Fruit fly (Drosophila melanogaster) whole organism, embryonic: ENCODE results near the gene CG7611.

Experiments
- CG10274 ChIP-seq: fragments of 200-800 bp; sonication (Bioruptor generic); optimal IDR thresholded peaks from 3 replicates; lab custom pipeline; 2017; ENCODE audit warnings: missing biosample characterization, mild to moderate bottlenecking, missing genetic modification characterization
- CG10654 ChIP-seq: fragments of 200-800 bp; sonication (Bioruptor generic); optimal IDR thresholded peaks from 2 replicates; lab custom pipeline; 2016; ENCODE audit warnings: missing biosample characterization, missing genetic modification characterization
- CG11247 ChIP-seq: fragments of 200-800 bp; sonication (Bioruptor generic); IDR thresholded peaks from 2 replicates; pipeline ENCODE4 v1.3.6; 2022; ENCODE audit warnings: missing biosample characterization, missing genetic modification characterization
- CG12071 ChIP-seq: fragments of 200-800 bp; sonication (Bioruptor generic); optimal IDR thresholded peaks from 3 replicates; lab custom pipeline; 2018; ENCODE audit warnings: missing biosample characterization, mild to moderate bottlenecking, missing genetic modification characterization
- CG13296 ChIP-seq: fragments of 200-800 bp; sonication (Bioruptor generic); optimal IDR thresholded peaks from 3 replicates; lab custom pipeline; 2018; ENCODE audit warnings: missing biosample characterization, mild to moderate bottlenecking, missing genetic modification characterization
- CG13894 ChIP-seq: fragments of 200-800 bp; sonication (Bioruptor generic); optimal IDR thresholded peaks from 3 replicates; lab custom pipeline; 2018; ENCODE audit warnings: missing biosample characterization, mild to moderate bottlenecking, missing genetic modification characterization, moderate library complexity
- CG14050 ChIP-seq: fragments of 200-800 bp; sonication (Bioruptor generic); IDR thresholded peaks from 3 replicates; pipeline ENCODE4 v1.3.6; 2022; ENCODE audit warnings: missing biosample characterization, missing genetic modification characterization
- CG14441 ChIP-seq: fragments of 200-800 bp; sonication (Bioruptor generic); IDR thresholded peaks from 2 replicates; pipeline ENCODE4 v1.3.6; 2022; ENCODE audit warnings: missing biosample characterization, missing genetic modification characterization
- CG15601 ChIP-seq: fragments of 200-800 bp; sonication (Bioruptor generic); optimal IDR thresholded peaks from 3 replicates; lab custom pipeline; 2019; ENCODE audit warnings: missing biosample characterization, mild to moderate bottlenecking, missing genetic modification characterization, moderate library complexity
- CG1602 ChIP-seq: fragments of 200-800 bp; sonication (Bioruptor generic); optimal IDR thresholded peaks from 3 replicates; lab custom pipeline; 2016; ENCODE audit warnings: missing biosample characterization, missing genetic modification characterization
- CG17361 ChIP-seq: fragments of 200-800 bp; sonication (Bioruptor generic); IDR thresholded peaks from 3 replicates; pipeline ENCODE4 v1.3.6; 2022; ENCODE audit warnings: missing biosample characterization, missing genetic modification characterization
- CG1832 ChIP-seq: fragments of 200-800 bp; sonication (Bioruptor generic); optimal IDR thresholded peaks from 2 replicates; lab custom pipeline; 2017; ENCODE audit warnings: missing biosample characterization, mild to moderate bottlenecking, missing genetic modification characterization, inconsistent platforms
- CG4282 ChIP-seq: fragments of 200-800 bp; sonication (Bioruptor generic); optimal IDR thresholded peaks from 2 replicates; lab custom pipeline; 2016; ENCODE audit warnings: missing biosample characterization, missing genetic modification characterization
- CG4730 ChIP-seq: fragments of 200-800 bp; sonication (Bioruptor generic); IDR thresholded peaks from 2 replicates; pipeline ENCODE4 v1.3.6; 2022; ENCODE audit warnings: missing biosample characterization, missing genetic modification characterization
- CG6765 ChIP-seq: fragments of 200-800 bp; sonication (Bioruptor generic); optimal IDR thresholded peaks from 3 replicates; lab custom pipeline; 2017; ENCODE audit warnings: missing biosample characterization, mild to moderate bottlenecking, missing genetic modification characterization
- CG7745 ChIP-seq: fragments of 200-800 bp; sonication (Bioruptor generic); optimal IDR thresholded peaks from 2 replicates; lab custom pipeline; 2018; ENCODE audit warnings: missing biosample characterization, mild to moderate bottlenecking, missing genetic modification characterization, moderate library complexity
- CG7928 ChIP-seq: fragments of 200-800 bp; sonication (Bioruptor generic); optimal IDR thresholded peaks from 2 replicates; lab custom pipeline; 2017; ENCODE audit warnings: missing biosample characterization, mild to moderate bottlenecking, missing genetic modification characterization
- CG7987 ChIP-seq: fragments of 200-800 bp; sonication (Bioruptor generic); optimal IDR thresholded peaks from 2 replicates; lab custom pipeline; 2018; ENCODE audit warnings: missing biosample characterization, mild to moderate bottlenecking, missing genetic modification characterization, moderate library complexity
- CG9609 ChIP-seq: fragments of 200-800 bp; sonication (Bioruptor generic); optimal IDR thresholded peaks from 3 replicates; lab custom pipeline; 2016; ENCODE audit warnings: missing biosample characterization, missing genetic modification characterization
- CG9817 ChIP-seq: fragments of 200-800 bp; sonication (Bioruptor generic); optimal IDR thresholded peaks from 2 replicates; lab custom pipeline; 2018; ENCODE audit warnings: missing biosample characterization, mild to moderate bottlenecking, missing genetic modification characterization, moderate library complexity
- Dad ChIP-seq: fragments of 200-800 bp; sonication (Bioruptor generic); optimal IDR thresholded peaks from 3 replicates; lab custom pipeline; 2016; ENCODE audit warnings: missing biosample characterization, missing genetic modification characterization
- Deaf1 ChIP-seq: fragments of 200-800 bp; optimal IDR thresholded peaks from 3 replicates; lab custom pipeline; 2019; ENCODE audit warnings: missing biosample characterization, mild to moderate bottlenecking, missing genetic modification characterization, moderate library complexity
- Doc3 ChIP-seq: fragments of 200-800 bp; sonication (Bioruptor generic); IDR thresholded peaks from 3 replicates; pipeline ENCODE4 v1.3.6; 2022; ENCODE audit warnings: missing biosample characterization, missing genetic modification characterization; ENCODE audit not compliant: partially characterized antibody
- Elba2 ChIP-seq: fragments of 200-800 bp; sonication (Bioruptor generic); optimal IDR thresholded peaks from 3 replicates; lab custom pipeline; 2016; ENCODE audit warnings: missing biosample characterization, missing genetic modification characterization
- Hand ChIP-seq: fragments of 200-800 bp; sonication (Bioruptor generic); optimal IDR thresholded peaks from 2 replicates; lab custom pipeline; 2017; ENCODE audit warnings: mild to moderate bottlenecking, missing biosample characterization, missing genetic modification reagents, missing genetic modification characterization
- Hsf ChIP-seq: fragments of 200-800 bp; sonication (Bioruptor generic); optimal IDR thresholded peaks from 3 replicates; lab custom pipeline; 2016; ENCODE audit warnings: missing biosample characterization, missing genetic modification characterization
- MBD-R2 ChIP-seq: fragments of 200-800 bp; sonication (Bioruptor generic); IDR thresholded peaks from 2 replicates; pipeline ENCODE4 v1.3.6; 2022; ENCODE audit warnings: missing biosample characterization, missing genetic modification characterization
- Med ChIP-seq: fragments of 200-800 bp; sonication (Bioruptor generic); peaks from one replicate; lab custom pipeline; 2016; ENCODE audit warnings: missing biosample characterization, missing genetic modification characterization, mild to moderate bottlenecking, inconsistent platforms, moderate library complexity
- Mrtf ChIP-seq: fragments of 200-800 bp; sonication (Bioruptor generic); IDR thresholded peaks from 3 replicates; pipeline ENCODE4 v1.3.6; 2022; ENCODE audit warnings: missing biosample characterization, missing genetic modification characterization
- Neu2 ChIP-seq: fragments of 200-800 bp; sonication (Bioruptor generic); optimal IDR thresholded peaks from 3 replicates; lab custom pipeline; 2016; ENCODE audit warnings: missing biosample characterization, missing genetic modification characterization, borderline replicate concordance
- Tbp ChIP-seq: fragments of >200 bp; optimal IDR thresholded peaks from 2 replicates; lab custom pipeline; 2018; ENCODE audit warnings: missing biosample characterization, missing genetic modification characterization
- Usf ChIP-seq: fragments of 200-800 bp; sonication (Bioruptor generic); optimal IDR thresholded peaks from 2 replicates; lab custom pipeline; 2017; ENCODE audit warnings: missing genotype, missing biosample characterization, missing genetic modification characterization
- Vsx1 ChIP-seq: fragments of 200-800 bp; sonication (Bioruptor generic); optimal IDR thresholded peaks from 2 replicates; lab custom pipeline; 2017; ENCODE audit warnings: missing biosample characterization, mild to moderate bottlenecking, missing genetic modification characterization, missing genetic modification reagents
- al ChIP-seq: fragments of 200-800 bp; sonication (Bioruptor generic); IDR thresholded peaks from 2 replicates; pipeline ENCODE4 v1.3.6; 2022; ENCODE audit warnings: missing biosample characterization, missing genetic modification characterization
- esg ChIP-seq: fragments of 200-800 bp; sonication (Bioruptor generic); conservative IDR thresholded peaks from 2 replicates; pipeline ENCODE4 v1.3.6; 2022; ENCODE audit warnings: missing biosample characterization, missing genetic modification characterization
- eve ChIP-seq, 2 experiments: fragments of >200 bp; optimal IDR thresholded peaks; 2 replicates each; lab custom pipeline; 2017; ENCODE audit warnings: missing biosample characterization in 2 of 2, missing genetic modification characterization in 2 of 2
- ewg ChIP-seq: fragments of 200-800 bp; sonication (Bioruptor generic); optimal IDR thresholded peaks from 3 replicates; lab custom pipeline; 2017; ENCODE audit warnings: mild to moderate bottlenecking, missing biosample characterization, missing genetic modification reagents, missing genetic modification characterization
- grau ChIP-seq: fragments of 200-800 bp; optimal IDR thresholded peaks from 3 replicates; lab custom pipeline; 2019; ENCODE audit warnings: missing biosample characterization, mild to moderate bottlenecking, missing genetic modification characterization, moderate library complexity
- kah ChIP-seq: fragments of 200-800 bp; sonication (Bioruptor generic); optimal IDR thresholded peaks from 2 replicates; lab custom pipeline; 2018; ENCODE audit warnings: missing biosample characterization, mild to moderate bottlenecking, missing genetic modification characterization
- pho ChIP-seq: fragments of 200-800 bp; sonication (Bioruptor generic); optimal IDR thresholded peaks from 2 replicates; lab custom pipeline; 2016; ENCODE audit warnings: missing biosample characterization, missing genetic modification characterization
- pita ChIP-seq: fragments of 200-800 bp; sonication (Bioruptor generic); optimal IDR thresholded peaks from 2 replicates; lab custom pipeline; 2017; ENCODE audit warnings: missing biosample characterization, mild to moderate bottlenecking, missing genetic modification characterization
- ranshi ChIP-seq: fragments of 200-800 bp; sonication (Bioruptor generic); IDR thresholded peaks from 2 replicates; pipeline ENCODE4 v1.3.6; 2022; ENCODE audit warnings: missing biosample characterization, missing genetic modification characterization
- slp2 ChIP-seq: fragments of 200-800 bp; sonication (Bioruptor generic); optimal IDR thresholded peaks from 2 replicates; lab custom pipeline; 2016; ENCODE audit warnings: missing biosample characterization, missing genetic modification characterization
- tap ChIP-seq: fragments of 200-800 bp; optimal IDR thresholded peaks from 3 replicates; lab custom pipeline; 2019; ENCODE audit warnings: missing biosample characterization, mild to moderate bottlenecking, missing genetic modification characterization, moderate library complexity
- ttk ChIP-seq: fragments of 200-800 bp; sonication (Bioruptor generic); IDR thresholded peaks from 2 replicates; pipeline ENCODE4 v2.1.2; 2022; ENCODE audit warnings: missing biosample characterization, missing genetic modification characterization
- tup ChIP-seq: fragments of 200-800 bp; sonication (Bioruptor generic); optimal IDR thresholded peaks from 2 replicates; lab custom pipeline; 2016; ENCODE audit warnings: missing biosample characterization, mild to moderate bottlenecking, missing genetic modification characterization, moderate library complexity
- zf30C ChIP-seq: fragments of 200-800 bp; sonication (Bioruptor generic); optimal IDR thresholded peaks from 3 replicates; lab custom pipeline; 2018; ENCODE audit warnings: missing biosample characterization, mild to moderate bottlenecking, missing genetic modification characterization
- zfh2 ChIP-seq: fragments of 200-800 bp; sonication (Bioruptor generic); optimal IDR thresholded peaks from 2 replicates; lab custom pipeline; 2016; ENCODE audit warnings: missing biosample characterization, missing genetic modification characterization

CG7611 gene

dm6 chr3L:21507955-21508354 is 15.0 kb upstream of the CG7611 start (continued):
- TF ChIP-seq grau (tag; lab: Kevin White, UChicago) (no peak), esg (no peak), CG4282 (GFP tag; lab: Kevin White, UChicago) (no peak), CG7987 (no peak), CG7928 (GFP tag; lab: Kevin White, UChicago) (no peak), kah (GFP tag; lab: Kevin White, UChicago) (no peak), CG14050 (GFP tag; lab: Robert Waterston, UW) (no peak)
- TF ChIP-seq, all 482 proteins: peak for 10

dm6 chr3L:21508621-21509020 is 14.4 kb upstream of the CG7611 start:
- TF ChIP-seq Usf (GFP tag; lab: Kevin White, UChicago), result no peak
- TF ChIP-seq Med (GFP tag; lab: Kevin White, UChicago), result peak; percentile 67

- TF ChIP-seq CG15601 (tag; lab: Kevin White, UChicago), result no peak
- no peak for TF ChIP-seq Dad (GFP tag; lab: Kevin White, UChicago)
- TF ChIP-seq tap (tag; lab: Kevin White, UChicago), result peak; percentile 43
- TF ChIP-seq ranshi (GFP tag; lab: Robert Waterston, UW), result no peak
- peak; percentile 23 for TF ChIP-seq CG12071 (GFP tag; lab: Kevin White, UChicago)
- no peak for TF ChIP-seq CG13894
- TF ChIP-seq Doc3 (GFP tag; lab: Robert Waterston, UW), result no peak
- TF ChIP-seq CG9817, result no peak
- peak; percentile 61; the same call in 2 of the 3 replicates for TF ChIP-seq CG17361 (GFP tag; lab: Robert Waterston, UW)
- TF ChIP-seq CG14441 (GFP tag; lab: Robert Waterston, UW), result no peak
- no peak for TF ChIP-seq pita (GFP tag; lab: Kevin White, UChicago)
- no peak for TF ChIP-seq tup (GFP tag; lab: Kevin White, UChicago)
- TF ChIP-seq CG9609 (GFP tag; lab: Kevin White, UChicago), result no peak
- TF ChIP-seq Neu2 (GFP tag; lab: Kevin White, UChicago), result no peak
- TF ChIP-seq CG11247 (GFP tag; lab: Robert Waterston, UW), result no peak
- no peak for TF ChIP-seq ttk (GFP tag; lab: Robert Waterston, UW)
- peak; percentile 42 for TF ChIP-seq pho (GFP tag; lab: Kevin White, UChicago)
- no peak for TF ChIP-seq Elba2
- TF ChIP-seq al (GFP tag; lab: Robert Waterston, UW), result no peak
- TF ChIP-seq Tbp (GFP tag; lab: Kevin White, UChicago), result no peak
- TF ChIP-seq Mrtf, result no peak
- TF ChIP-seq CG10654 (GFP tag; lab: Kevin White, UChicago), result no peak
- no peak for TF ChIP-seq CG10274 (GFP tag; lab: Kevin White, UChicago)
- peak; percentile 23 for TF ChIP-seq slp2 (GFP tag; lab: Kevin White, UChicago)
- no peak for TF ChIP-seq MBD-R2 (GFP tag; lab: Robert Waterston, UW)
- no peak for TF ChIP-seq ewg (GFP tag; lab: Kevin White, UChicago)
- TF ChIP-seq Hsf (GFP tag; lab: Kevin White, UChicago), result peak; percentile 50
- peak; percentile 36 for TF ChIP-seq zfh2
- no peak for TF ChIP-seq CG6765 (GFP tag; lab: Kevin White, UChicago)
- no peak for TF ChIP-seq CG1832
- TF ChIP-seq zf30C (GFP tag; lab: Kevin White, UChicago), result peak; percentile 82
- TF ChIP-seq Vsx1 (GFP tag; lab: Kevin White, UChicago), result no peak
- no peak for TF ChIP-seq CG1602 (GFP tag; lab: Kevin White, UChicago)
- TF ChIP-seq Deaf1, result no peak
- peak; percentile 22 for TF ChIP-seq CG13296 (GFP tag; lab: Kevin White, UChicago)
- peak; percentile 35 for TF ChIP-seq Hand (GFP tag; lab: Kevin White, UChicago)
- TF ChIP-seq CG4730 (GFP tag; lab: Robert Waterston, UW), result no peak
- peak; percentile 37 for TF ChIP-seq CG7745
- no peak for TF ChIP-seq eve (GFP tag; optimal IDR thresholded peaks at IDR 0.05; lab: Kevin White, UChicago)
These were observed 13.4 kb upstream of the CG7611 start for dm6 chr3L:21509488-21510122.
